Worm (Caenorhabditis elegans) whole organism, L3 larva: ENCODE measurements around the gene kynu-1.

Experiments
- R02D3.7 ChIP-seq: fragments of 150-350 bp; optimal IDR thresholded peaks from 2 replicates; lab custom pipeline; 2014; ENCODE audit warnings: missing biosample characterization, missing genetic modification characterization
- ZK546.5 ChIP-seq: sonication (generic microtip); optimal IDR thresholded peaks from 2 replicates; lab custom pipeline; 2017; ENCODE audit warnings: missing biosample characterization, missing genetic modification characterization
- aly-2 ChIP-seq: fragments of 150-350 bp; optimal IDR thresholded peaks from 2 replicates; lab custom pipeline; 2014; ENCODE audit warnings: missing biosample characterization, missing genetic modification characterization
- ama-1 ChIP-seq: fragments of 150-350 bp; optimal IDR thresholded peaks from 2 replicates; lab custom pipeline; 2018
- ceh-16 ChIP-seq: sonication (generic microtip); optimal IDR thresholded peaks from 2 replicates; lab custom pipeline; 2017; ENCODE audit warnings: missing biosample characterization, missing genetic modification characterization
- ceh-28 ChIP-seq: fragments of 150-350 bp; optimal IDR thresholded peaks from 2 replicates; lab custom pipeline; 2014; ENCODE audit warnings: missing biosample characterization, missing genetic modification reagents, missing genetic modification characterization
- ceh-82 ChIP-seq: fragments of 150-350 bp; optimal IDR thresholded peaks from 2 replicates; lab custom pipeline; 2014; ENCODE audit warnings: missing biosample characterization, missing genetic modification characterization
- ceh-9 ChIP-seq: sonication (generic microtip); optimal IDR thresholded peaks from 2 replicates; lab custom pipeline; 2018; ENCODE audit warnings: missing biosample characterization, missing genetic modification characterization
- daf-12 ChIP-seq: fragments of 150-350 bp; optimal IDR thresholded peaks from 2 replicates; lab custom pipeline; 2014; ENCODE audit warnings: missing biosample characterization, missing genetic modification reagents, missing genetic modification characterization
- egl-27 ChIP-seq: sonication (generic microtip); optimal IDR thresholded peaks from 4 replicates; lab custom pipeline; 2017; ENCODE audit warnings: missing biosample characterization, missing genetic modification reagents, missing genetic modification characterization
- egl-5 ChIP-seq: fragments of 150-350 bp; optimal IDR thresholded peaks from 2 replicates; lab custom pipeline; 2017; ENCODE audit warnings: missing biosample characterization, missing genetic modification reagents, missing genetic modification characterization, inconsistent platforms
- elt-1 ChIP-seq: fragments of 150-350 bp; optimal IDR thresholded peaks from 2 replicates; lab custom pipeline; 2014; ENCODE audit warnings: missing biosample characterization, missing genetic modification characterization
- elt-2 ChIP-seq: sonication (generic microtip); optimal IDR thresholded peaks from 2 replicates; lab custom pipeline; 2016; ENCODE audit warnings: missing genetic modification reagents, mild to moderate bottlenecking, missing genetic modification characterization, missing compliant biosample characterization
- elt-3 ChIP-seq, 3 experiments: fragments of 150-350 bp in 1 of 3; sonication (generic microtip) in 2 of 3; optimal IDR thresholded peaks; 2 replicates in 2 of 3; 4 replicates in 1 of 3; lab custom pipeline; 2014 to 2017; ENCODE audit warnings: missing biosample characterization in 3 of 3, missing genetic modification characterization in 3 of 3
- eor-1 ChIP-seq, 2 experiments: fragments of 150-350 bp; optimal IDR thresholded peaks; 2 replicates each; lab custom pipeline; 2014 to 2018; ENCODE audit warnings: missing biosample characterization in 2 of 2, missing genetic modification characterization in 2 of 2
- fkh-10 ChIP-seq: sonication (generic microtip); optimal IDR thresholded peaks from 2 replicates; lab custom pipeline; 2017; ENCODE audit warnings: missing biosample characterization, missing genetic modification reagents, missing genetic modification characterization
- fkh-2 ChIP-seq: fragments of 150-350 bp; optimal IDR thresholded peaks from 2 replicates; lab custom pipeline; 2014; ENCODE audit warnings: missing biosample characterization, missing genetic modification reagents, missing genetic modification characterization
- fos-1 ChIP-seq: fragments of 150-350 bp; optimal IDR thresholded peaks from 2 replicates; lab custom pipeline; 2014; ENCODE audit warnings: missing biosample characterization, missing genetic modification characterization
- hmg-11 ChIP-seq: sonication (generic microtip); optimal IDR thresholded peaks from 2 replicates; lab custom pipeline; 2016; ENCODE audit warnings: missing genetic modification characterization, missing compliant biosample characterization
- jun-1 ChIP-seq: fragments of 150-350 bp; optimal IDR thresholded peaks from 2 replicates; lab custom pipeline; 2014; ENCODE audit warnings: missing biosample characterization, missing genetic modification reagents, missing genetic modification characterization
- lin-15B ChIP-seq: fragments of 150-350 bp; optimal IDR thresholded peaks from 2 replicates; lab custom pipeline; 2014; ENCODE audit warnings: missing biosample characterization, missing genetic modification characterization
- lin-39 ChIP-seq: fragments of 150-350 bp; optimal IDR thresholded peaks from 2 replicates; lab custom pipeline; 2018; ENCODE audit warnings: missing biosample characterization, missing genetic modification reagents, missing genetic modification characterization
- lsy-12 ChIP-seq: sonication (generic microtip); optimal IDR thresholded peaks from 2 replicates; lab custom pipeline; 2016; ENCODE audit warnings: mild to moderate bottlenecking, missing genetic modification characterization, missing compliant biosample characterization
- mdl-1 ChIP-seq: fragments of 150-350 bp; optimal IDR thresholded peaks from 2 replicates; lab custom pipeline; 2014; ENCODE audit warnings: missing biosample characterization, missing genetic modification characterization
- mml-1 ChIP-seq: fragments of 150-350 bp; sonication (generic microtip); optimal IDR thresholded peaks from 3 replicates; lab custom pipeline; 2014; ENCODE audit warnings: missing biosample characterization, missing genetic modification characterization
- nfya-1 ChIP-seq: sonication (generic microtip); optimal IDR thresholded peaks from 2 replicates; lab custom pipeline; 2017; ENCODE audit warnings: missing genetic modification characterization, mild to moderate bottlenecking, missing compliant biosample characterization, antibody characterized with exemption, moderate library complexity; ENCODE audit not compliant: insufficient read depth
- nhr-11 ChIP-seq: fragments of 150-350 bp; optimal IDR thresholded peaks from 2 replicates; lab custom pipeline; 2014; ENCODE audit warnings: missing biosample characterization, missing genetic modification characterization
- nhr-12 ChIP-seq: fragments of 150-350 bp; optimal IDR thresholded peaks from 2 replicates; lab custom pipeline; 2014; ENCODE audit warnings: missing biosample characterization, missing genetic modification characterization
- nhr-23 ChIP-seq: fragments of 150-350 bp; optimal IDR thresholded peaks from 2 replicates; lab custom pipeline; 2014; ENCODE audit warnings: missing biosample characterization, missing genetic modification reagents, missing genetic modification characterization
- nhr-237 ChIP-seq: fragments of 150-350 bp; optimal IDR thresholded peaks from 2 replicates; lab custom pipeline; 2014; ENCODE audit warnings: missing biosample characterization, missing genetic modification characterization
- nhr-25 ChIP-seq: sonication (generic microtip); optimal IDR thresholded peaks from 2 replicates; lab custom pipeline; 2017; ENCODE audit warnings: missing biosample characterization, missing genetic modification characterization
- nhr-28 ChIP-seq: fragments of 150-350 bp; optimal IDR thresholded peaks from 2 replicates; lab custom pipeline; 2014; ENCODE audit warnings: missing biosample characterization, missing genetic modification characterization
- nhr-43 ChIP-seq: sonication (generic microtip); optimal IDR thresholded peaks from 2 replicates; lab custom pipeline; 2016; ENCODE audit warnings: mild to moderate bottlenecking, missing genetic modification characterization, missing compliant biosample characterization; ENCODE audit not compliant: poor library complexity, severe bottlenecking
- nhr-67 ChIP-seq: fragments of 150-350 bp; optimal IDR thresholded peaks from 2 replicates; lab custom pipeline; 2014; ENCODE audit warnings: missing biosample characterization, missing genetic modification characterization
- nhr-76 ChIP-seq: fragments of 150-350 bp; sonication (generic microtip); optimal IDR thresholded peaks from 5 replicates; lab custom pipeline; 2014; ENCODE audit warnings: missing biosample characterization, missing genetic modification characterization
- nhr-77 ChIP-seq: fragments of 150-350 bp; optimal IDR thresholded peaks from 2 replicates; lab custom pipeline; 2014; ENCODE audit warnings: missing biosample characterization, missing genetic modification characterization
- pha-4 ChIP-seq: fragments of 150-350 bp; optimal IDR thresholded peaks from 2 replicates; lab custom pipeline; 2014; ENCODE audit warnings: missing biosample characterization, missing genetic modification reagents, missing genetic modification characterization
- pqm-1 ChIP-seq: fragments of 150-350 bp; optimal IDR thresholded peaks from 2 replicates; lab custom pipeline; 2017; ENCODE audit warnings: missing biosample characterization, missing genetic modification characterization, inconsistent platforms
- sea-2 ChIP-seq: fragments of 150-350 bp; sonication (generic microtip); optimal IDR thresholded peaks from 4 replicates; lab custom pipeline; 2014; ENCODE audit warnings: missing biosample characterization, missing genetic modification reagents, missing genetic modification characterization
- skn-1 ChIP-seq: fragments of 150-350 bp; optimal IDR thresholded peaks from 2 replicates; lab custom pipeline; 2014; ENCODE audit warnings: missing biosample characterization, missing genetic modification characterization
- snpc-4 ChIP-seq: fragments of 150-350 bp; optimal IDR thresholded peaks from 2 replicates; lab custom pipeline; 2014; ENCODE audit warnings: missing biosample characterization, missing genetic modification characterization
- tbx-2 ChIP-seq: sonication (generic microtip); optimal IDR thresholded peaks from 2 replicates; lab custom pipeline; 2016; ENCODE audit warnings: mild to moderate bottlenecking, missing genetic modification characterization, missing compliant biosample characterization
- unc-39 ChIP-seq: sonication (generic microtip); optimal IDR thresholded peaks from 4 replicates; lab custom pipeline; 2017; ENCODE audit warnings: missing biosample characterization, missing genetic modification characterization
- unc-62 ChIP-seq: fragments of 150-350 bp; sonication (generic microtip); optimal IDR thresholded peaks from 4 replicates; lab custom pipeline; 2014; ENCODE audit warnings: missing biosample characterization, missing genetic modification reagents, missing genetic modification characterization
- zag-1 ChIP-seq: fragments of 150-350 bp; optimal IDR thresholded peaks from 2 replicates; lab custom pipeline; 2014; ENCODE audit warnings: missing biosample characterization, missing genetic modification characterization
- ztf-11 ChIP-seq: fragments of 150-350 bp; optimal IDR thresholded peaks from 2 replicates; lab custom pipeline; 2014; ENCODE audit warnings: missing biosample characterization, missing genetic modification characterization
- ztf-4 ChIP-seq: fragments of 150-350 bp; optimal IDR thresholded peaks from 2 replicates; lab custom pipeline; 2014; ENCODE audit warnings: missing biosample characterization, missing genetic modification characterization

Gene kynu-1

ce11 chrX:6092533-6092932, 16.6 kb downstream of the kynu-1 start:
- TF ChIP-seq ztf-11 (tag; lab: Kevin White, UChicago) = no peak
- TF ChIP-seq ama-1 = no peak
- peak; percentile 88 for TF ChIP-seq nhr-23 (tag; lab: Kevin White, UChicago)
- no peak for TF ChIP-seq nhr-67 (tag; lab: Kevin White, UChicago)
- no peak for TF ChIP-seq snpc-4 (tag; lab: Kevin White, UChicago)
- peak; percentile 27 for TF ChIP-seq nhr-43 (tag; lab: Kevin White, UChicago)
- no peak for TF ChIP-seq elt-3 (tag; optimal IDR thresholded peaks at IDR 0.05; lab: Kevin White, UChicago)
- TF ChIP-seq daf-12 = no peak
- TF ChIP-seq lin-15B (tag; lab: Kevin White, UChicago) = no peak
- TF ChIP-seq ceh-9 (tag; lab: Kevin White, UChicago) = no peak
- no peak for TF ChIP-seq hmg-11 (tag; lab: Kevin White, UChicago)
- no peak for TF ChIP-seq ceh-28 (tag; lab: Kevin White, UChicago)
- no peak for TF ChIP-seq lsy-12 (tag; lab: Kevin White, UChicago)
- TF ChIP-seq tbx-2 (tag; lab: Kevin White, UChicago) = no peak
- no peak for TF ChIP-seq aly-2 (tag; lab: Kevin White, UChicago)
- TF ChIP-seq pha-4 = no peak
- TF ChIP-seq elt-1 (tag; lab: Kevin White, UChicago) = peak; percentile 95
- no peak for TF ChIP-seq lin-39 (tag; lab: Kevin White, UChicago)
- no peak for TF ChIP-seq unc-62 (GFP tag; lab: Kevin White, UChicago)
- peak; percentile 51 for TF ChIP-seq nhr-25

DNA sequence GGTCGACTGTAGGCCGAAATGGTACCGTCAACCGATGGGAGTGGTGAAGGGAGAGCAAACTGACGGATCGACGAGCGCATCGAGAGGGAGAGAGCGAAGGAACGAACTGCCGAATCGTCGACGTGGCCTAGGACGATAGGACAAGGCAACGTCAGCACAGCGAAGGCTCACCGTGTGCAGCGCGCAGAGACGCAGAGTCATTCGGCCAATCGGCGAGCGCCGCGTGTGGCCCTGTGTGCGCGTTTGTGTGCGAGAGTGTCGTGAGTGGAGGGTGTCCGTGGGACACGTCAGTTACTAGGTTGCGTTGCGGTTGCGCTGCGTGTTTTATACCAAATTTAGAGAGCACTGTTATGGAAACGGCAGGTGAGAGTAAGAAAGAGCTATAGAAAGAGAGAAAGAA, 17.2 kb downstream of the kynu-1 start, which contains the start of gene hsp-3:
hsp-3 (minus strand) TSS at position 158 of the 400 bp plus-strand sequence.
- TF ChIP-seq lin-39 (tag; lab: Kevin White, UChicago) = peak; percentile 98
- TF ChIP-seq ztf-4 (tag; lab: Kevin White, UChicago) = peak; percentile 75
- no peak for TF ChIP-seq ZK546.5 (tag; lab: Kevin White, UChicago)
- peak; percentile 99 for TF ChIP-seq nhr-25
- peak; percentile 59 for TF ChIP-seq snpc-4 (tag; lab: Kevin White, UChicago)
- TF ChIP-seq nfya-1 = peak; percentile 100
- TF ChIP-seq eor-1 (tag; optimal IDR thresholded peaks at IDR 0.05; lab: Kevin White, UChicago) = no peak
- TF ChIP-seq unc-62 (GFP tag; lab: Kevin White, UChicago) = peak; percentile 84
- no peak for TF ChIP-seq nhr-28 (tag; lab: Kevin White, UChicago)
- no peak for TF ChIP-seq ceh-16 (tag; lab: Kevin White, UChicago)
- TF ChIP-seq hmg-11 (tag; lab: Kevin White, UChicago) = peak; percentile 94
- peak; percentile 40 for TF ChIP-seq fos-1 (tag; lab: Kevin White, UChicago)
- TF ChIP-seq tbx-2 (tag; lab: Kevin White, UChicago) = peak; percentile 86
- TF ChIP-seq egl-5 (tag; lab: Kevin White, UChicago) = peak; percentile 77
- TF ChIP-seq lin-15B (tag; lab: Kevin White, UChicago) = peak; percentile 95
- TF ChIP-seq mdl-1 = peak; percentile 66
- no peak for TF ChIP-seq nhr-237 (tag; lab: Kevin White, UChicago)
- TF ChIP-seq mml-1 (tag; lab: Kevin White, UChicago) = peak; percentile 18
- no peak for TF ChIP-seq unc-39 (tag; lab: Kevin White, UChicago)
- peak; percentile 81 for TF ChIP-seq ceh-82 (tag; lab: Kevin White, UChicago)
- TF ChIP-seq zag-1 = no peak
- TF ChIP-seq ztf-11 (tag; lab: Kevin White, UChicago) = peak; percentile 47
- peak in 2 of 3 experiments; percentile 30 to 87 for TF ChIP-seq elt-3 (tag; optimal IDR thresholded peaks at IDR 0.05; lab: Kevin White, UChicago)
- peak; percentile 97 for TF ChIP-seq elt-2 (tag; lab: Kevin White, UChicago)
- peak; percentile 37 for TF ChIP-seq sea-2
- peak; percentile 99 for TF ChIP-seq lsy-12 (tag; lab: Kevin White, UChicago)
- TF ChIP-seq nhr-77 (tag; lab: Kevin White, UChicago) = peak; percentile 59
- TF ChIP-seq skn-1 (tag; lab: Kevin White, UChicago) = peak; percentile 95
- TF ChIP-seq pqm-1 (tag; lab: Kevin White, UChicago) = peak; percentile 89
- peak; percentile 96 for TF ChIP-seq nhr-23 (tag; lab: Kevin White, UChicago)
- TF ChIP-seq ceh-9 (tag; lab: Kevin White, UChicago) = no peak
- peak; percentile 95 for TF ChIP-seq pha-4
- peak; percentile 28 for TF ChIP-seq fkh-10 (GFP tag; lab: Kevin White, UChicago)
- peak; percentile 57 for TF ChIP-seq elt-1 (tag; lab: Kevin White, UChicago)
- peak; percentile 88 for TF ChIP-seq nhr-11 (tag; lab: Kevin White, UChicago)
- TF ChIP-seq aly-2 (tag; lab: Kevin White, UChicago) = no peak
- TF ChIP-seq jun-1 (tag; lab: Kevin White, UChicago) = peak; percentile 97
- TF ChIP-seq fkh-2 = no peak
- no peak for TF ChIP-seq daf-12
- TF ChIP-seq R02D3.7 (tag; lab: Kevin White, UChicago) = peak; percentile 80
- TF ChIP-seq nhr-67 (tag; lab: Kevin White, UChicago) = no peak
- TF ChIP-seq ceh-28 (tag; lab: Kevin White, UChicago) = peak; percentile 89
- TF ChIP-seq nhr-76 (tag; lab: Kevin White, UChicago) = peak; percentile 34
- TF ChIP-seq nhr-43 (tag; lab: Kevin White, UChicago) = peak; percentile 88
- peak; percentile 52 for TF ChIP-seq egl-27 (tag; lab: Kevin White, UChicago)
- peak; percentile 78 for TF ChIP-seq ama-1
- TF ChIP-seq nhr-12 (tag; lab: Kevin White, UChicago) = no peak
- TF ChIP-seq, all 47 proteins: peak for 34
